Fruit fly (Drosophila melanogaster): ENCODE results near the gene CG46399.
A peak's percentile ranks its signal among the peaks of the same experiment; 100 is the strongest.

The CG46399 gene

dm6 chrX:14837983-14838382 lies 21.1 kb upstream of the CG46399 start, which contains the start of gene Grx5 (continued):
- no peak for TF ChIP-seq onecut (GFP tag; IDR thresholded peaks at IDR 0.05)
- TF ChIP-seq CG33557 (GFP tag; optimal IDR thresholded peaks at IDR 0.05), result no peak
- 0 out of 2 replicates have a peak, but pooled peaks have one; percentile 57 for TF ChIP-seq sna (GFP tag; IDR thresholded peaks at IDR 0.05; ENCODE audit: partially characterized antibody)
- no peak for TF ChIP-seq hb (GFP tag; IDR thresholded peaks at IDR 0.05; ENCODE audit: partially characterized antibody)
- peak; percentile 45 for TF ChIP-seq Bgb (GFP tag; IDR thresholded peaks at IDR 0.05; ENCODE audit: partially characterized antibody)
- TF ChIP-seq Fer3 (tag; optimal IDR thresholded peaks at IDR 0.05), result no peak
- TF ChIP-seq ATbp (GFP tag; optimal IDR thresholded peaks at IDR 0.05), result no peak
- no peak for TF ChIP-seq CG8765 (GFP tag; IDR thresholded peaks at IDR 0.05)
- no peak for TF ChIP-seq hth (optimal IDR thresholded peaks at IDR 0.05)
- TF ChIP-seq eyg (GFP tag; optimal IDR thresholded peaks at IDR 0.05), result no peak
- TF ChIP-seq bsh (GFP tag; optimal IDR thresholded peaks at IDR 0.05), result no peak
- TF ChIP-seq B-H1 (GFP tag; IDR thresholded peaks at IDR 0.05), result no peak
- TF ChIP-seq Lhr (GFP tag; optimal IDR thresholded peaks at IDR 0.05), result no peak
- no peak for TF ChIP-seq CG7786 (GFP tag; optimal IDR thresholded peaks at IDR 0.05)
- no peak for TF ChIP-seq Drgx (GFP tag; IDR thresholded peaks at IDR 0.05)
- TF ChIP-seq Nf-YB (GFP tag; optimal IDR thresholded peaks at IDR 0.05), result no peak
- TF ChIP-seq GATAe (GFP tag; conservative IDR thresholded peaks at IDR 0.05), result no peak
- no peak for TF ChIP-seq CG12071 (GFP tag; optimal IDR thresholded peaks at IDR 0.05)
- no peak for TF ChIP-seq CG10267 (tag; optimal IDR thresholded peaks at IDR 0.05)
- TF ChIP-seq CG17802 (tag; optimal IDR thresholded peaks at IDR 0.05), result no peak
- no peak for TF ChIP-seq bab2 (GFP tag; optimal IDR thresholded peaks at IDR 0.05)
- no peak for TF ChIP-seq CG6765 (GFP tag; optimal IDR thresholded peaks at IDR 0.05)
- TF ChIP-seq pfk (GFP tag; optimal IDR thresholded peaks at IDR 0.05), result no peak
- no peak for TF ChIP-seq insv (GFP tag; optimal IDR thresholded peaks at IDR 0.05)
- TF ChIP-seq danr (GFP tag; IDR thresholded peaks at IDR 0.05), result no peak
- no peak for TF ChIP-seq wdn (GFP tag; IDR thresholded peaks at IDR 0.05)
- TF ChIP-seq br (optimal IDR thresholded peaks at IDR 0.05), result no peak
- no peak for TF ChIP-seq Ptx1 (GFP tag; IDR thresholded peaks at IDR 0.05)
- TF ChIP-seq CG3281 (GFP tag; optimal IDR thresholded peaks at IDR 0.05), result no peak
- no peak for TF ChIP-seq ftz-f1 (GFP tag; optimal IDR thresholded peaks at IDR 0.05)
- TF ChIP-seq ab (GFP tag; optimal IDR thresholded peaks at IDR 0.05), result no peak
- TF ChIP-seq unc-4 (GFP tag; IDR thresholded peaks at IDR 0.05; ENCODE audit: partially characterized antibody), result peak; percentile 69
- no peak for TF ChIP-seq CG12155 (GFP tag; optimal IDR thresholded peaks at IDR 0.05)
- TF ChIP-seq CG30431 (GFP tag; optimal IDR thresholded peaks at IDR 0.05), result no peak
- TF ChIP-seq NFAT (GFP tag; IDR thresholded peaks at IDR 0.05), result no peak
- no peak for TF ChIP-seq chm (GFP tag; IDR thresholded peaks at IDR 0.05)
- TF ChIP-seq bbx (GFP tag; IDR thresholded peaks at IDR 0.05; ENCODE audit: partially characterized antibody), result 0 out of 2 replicates have a peak, but pooled peaks have one; percentile 56
- TF ChIP-seq CG18262 (tag; optimal IDR thresholded peaks at IDR 0.05), result no peak
- no peak for TF ChIP-seq CG15269 (tag; optimal IDR thresholded peaks at IDR 0.05)
- TF ChIP-seq CG17328 (GFP tag; IDR thresholded peaks at IDR 0.05), result no peak
- no peak for TF ChIP-seq Hr51 (GFP tag; optimal IDR thresholded peaks at IDR 0.05)
- no peak for TF ChIP-seq CG10979 (tag; optimal IDR thresholded peaks at IDR 0.05)
- TF ChIP-seq CG17612 (GFP tag; IDR thresholded peaks at IDR 0.05), result no peak
- no peak for TF ChIP-seq Xrp1 (GFP tag; IDR thresholded peaks at IDR 0.05)
- TF ChIP-seq CG12769 (tag; optimal IDR thresholded peaks at IDR 0.05), result no peak
- TF ChIP-seq NC2β (GFP tag; optimal IDR thresholded peaks at IDR 0.05), result no peak
- no peak for TF ChIP-seq MTF-1 (GFP tag; optimal IDR thresholded peaks at IDR 0.05; ENCODE audit: borderline replicate concordance)
- no peak for TF ChIP-seq CG8089 (GFP tag; optimal IDR thresholded peaks at IDR 0.05)
- no peak for TF ChIP-seq CG14014 (GFP tag; IDR thresholded peaks at IDR 0.05)
- TF ChIP-seq Vsx1 (GFP tag; optimal IDR thresholded peaks at IDR 0.05), result no peak
- TF ChIP-seq z (GFP tag; IDR thresholded peaks at IDR 0.05), result no peak
- TF ChIP-seq CG3847 (GFP tag; IDR thresholded peaks at IDR 0.05), result no peak
